Worm (Caenorhabditis elegans): Measurements from ENCODE around the gene cfp-1.
A peak's percentile ranks its signal among the peaks of the same experiment; 100 is the strongest.

cfp-1 gene

DNA sequence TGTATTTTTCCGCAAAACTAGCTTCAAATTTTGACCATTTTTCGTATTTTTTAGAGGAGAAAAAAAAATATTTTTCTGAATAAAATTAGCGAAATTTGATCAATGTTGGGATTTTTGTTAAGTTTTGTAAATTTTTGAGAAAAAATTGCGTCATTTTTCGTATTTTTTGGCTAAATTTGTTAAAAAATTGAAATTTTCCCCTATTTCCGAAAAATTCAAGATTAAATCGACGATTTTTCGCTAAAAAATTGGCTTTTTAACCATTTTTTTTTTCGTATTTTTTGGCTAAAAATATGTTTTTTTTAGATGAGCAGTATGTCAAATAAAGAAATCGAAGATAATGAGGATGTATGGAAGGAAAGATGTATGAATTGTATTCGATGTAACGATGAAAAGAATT, at the start of gene cfp-1:
Gene cfp-1 (plus strand): TSS at position 301 of the 400 bp plus-strand sequence.
- TF ChIP-seq skn-1 (tag; optimal IDR thresholded peaks at IDR 0.05) (no peak), ceh-82 (tag; optimal IDR thresholded peaks at IDR 0.05) (no peak), jun-1 (tag; optimal IDR thresholded peaks at IDR 0.05) (no peak), nhr-12 (tag; optimal IDR thresholded peaks at IDR 0.05) (no peak), lin-15B (tag; optimal IDR thresholded peaks at IDR 0.05) (no peak), ZK546.5 (tag; optimal IDR thresholded peaks at IDR 0.05) (no peak), ceh-9 (tag; optimal IDR thresholded peaks at IDR 0.05) (no peak), daf-12 (tag; optimal IDR thresholded peaks at IDR 0.05) (no peak), sea-2 (GFP tag; optimal IDR thresholded peaks at IDR 0.05) (no peak), nhr-43 (tag; optimal IDR thresholded peaks at IDR 0.05; ENCODE audit: poor library complexity, severe bottlenecking) (no peak)

DNA sequence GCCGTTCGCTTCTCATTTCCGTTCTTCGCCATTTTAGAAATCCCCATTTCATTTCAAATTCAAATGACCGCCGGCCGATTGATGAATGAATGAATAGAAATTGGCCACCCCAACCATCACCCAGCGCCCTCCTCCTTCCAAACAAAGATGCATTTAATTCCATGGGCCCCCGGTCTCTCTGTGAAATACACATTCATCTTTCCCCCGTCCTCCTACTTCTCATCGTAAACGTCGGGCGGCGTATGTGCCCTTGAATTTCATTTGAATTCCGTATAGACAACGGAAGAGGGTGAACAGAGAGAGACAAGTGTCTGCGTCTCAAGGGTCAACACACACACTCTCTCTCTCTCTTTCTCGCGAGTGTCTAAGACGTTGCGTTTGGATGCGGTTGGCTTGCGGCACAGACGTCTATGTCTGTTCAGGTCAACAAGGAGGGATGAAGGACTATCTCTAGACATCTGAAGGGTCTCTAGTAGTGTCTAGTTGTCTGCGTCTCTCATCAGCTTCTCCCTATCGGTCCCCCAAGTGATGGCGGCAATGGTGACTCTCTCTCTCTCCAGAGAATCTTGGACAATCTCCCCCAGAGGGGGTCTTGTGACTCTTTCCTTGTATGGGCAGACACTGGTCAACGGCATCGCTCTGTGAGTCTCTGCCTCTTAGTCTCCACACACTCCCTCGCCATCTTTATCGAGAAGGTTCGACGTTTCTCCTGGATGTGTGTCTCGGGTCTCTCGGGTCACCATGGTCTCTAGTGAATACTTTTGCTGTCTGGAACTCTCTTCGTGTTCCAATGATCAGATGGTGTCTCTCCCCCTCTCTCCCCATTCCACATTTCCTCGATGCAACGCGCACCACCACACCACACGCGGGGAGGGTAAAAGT, 44.4 kb upstream of the cfp-1 start:
- TF ChIP-seq aly-2 (tag; optimal IDR thresholded peaks at IDR 0.05) (no peak), lsy-12 (tag; optimal IDR thresholded peaks at IDR 0.05) (peak; percentile 58), nhr-76 (tag; optimal IDR thresholded peaks at IDR 0.05) (no peak), ceh-28 (tag; optimal IDR thresholded peaks at IDR 0.05) (peak; percentile 35), nfya-1 (tag; optimal IDR thresholded peaks at IDR 0.05; ENCODE audit: insufficient read depth) (peak; percentile 74), tbx-2 (tag; optimal IDR thresholded peaks at IDR 0.05) (peak; percentile 86), snpc-4 (tag; optimal IDR thresholded peaks at IDR 0.05) (peak; percentile 48), sea-2 (GFP tag; optimal IDR thresholded peaks at IDR 0.05) (no peak), mdl-1 (tag; optimal IDR thresholded peaks at IDR 0.05) (peak; percentile 62), skn-1 (tag; optimal IDR thresholded peaks at IDR 0.05) (peak; percentile 74), R02D3.7 (tag; optimal IDR thresholded peaks at IDR 0.05) (peak; percentile 49), mml-1 (tag; optimal IDR thresholded peaks at IDR 0.05) (no peak), nhr-77 (tag; optimal IDR thresholded peaks at IDR 0.05) (no peak), elt-2 (tag; optimal IDR thresholded peaks at IDR 0.05) (no peak), fkh-10 (GFP tag; optimal IDR thresholded peaks at IDR 0.05) (peak; percentile 43), nhr-12 (tag; optimal IDR thresholded peaks at IDR 0.05) (no peak), eor-1 (tag; optimal IDR thresholded peaks at IDR 0.05) (peak in 1 of 2 experiments; percentile 70), zag-1 (tag; optimal IDR thresholded peaks at IDR 0.05) (peak; percentile 28), nhr-237 (tag; optimal IDR thresholded peaks at IDR 0.05) (no peak), pqm-1 (tag; optimal IDR thresholded peaks at IDR 0.05) (peak; percentile 32), egl-5 (tag; optimal IDR thresholded peaks at IDR 0.05) (peak; percentile 17), egl-27 (tag; optimal IDR thresholded peaks at IDR 0.05) (no peak), nhr-28 (tag; optimal IDR thresholded peaks at IDR 0.05) (peak; percentile 64), nhr-23 (tag; optimal IDR thresholded peaks at IDR 0.05) (peak; percentile 71), ceh-9 (tag; optimal IDR thresholded peaks at IDR 0.05) (peak; percentile 58), ztf-4 (tag; optimal IDR thresholded peaks at IDR 0.05) (peak; percentile 22), hmg-11 (tag; optimal IDR thresholded peaks at IDR 0.05) (peak; percentile 43), fkh-2 (tag; optimal IDR thresholded peaks at IDR 0.05) (peak; percentile 45), elt-1 (tag; optimal IDR thresholded peaks at IDR 0.05) (peak; percentile 67), nhr-11 (tag; optimal IDR thresholded peaks at IDR 0.05) (peak; percentile 60), jun-1 (tag; optimal IDR thresholded peaks at IDR 0.05) (peak; percentile 87), ztf-11 (tag; optimal IDR thresholded peaks at IDR 0.05) (no peak), nhr-67 (tag; optimal IDR thresholded peaks at IDR 0.05) (no peak), ama-1 (optimal IDR thresholded peaks at IDR 0.05) (no peak), nhr-43 (tag; optimal IDR thresholded peaks at IDR 0.05; ENCODE audit: poor library complexity, severe bottlenecking) (peak; percentile 88), nhr-25 (tag; optimal IDR thresholded peaks at IDR 0.05) (peak; percentile 62), lin-15B (tag; optimal IDR thresholded peaks at IDR 0.05) (peak; percentile 88), ceh-16 (tag; optimal IDR thresholded peaks at IDR 0.05) (peak; percentile 36), pha-4 (tag; optimal IDR thresholded peaks at IDR 0.05) (no peak), fos-1 (tag; optimal IDR thresholded peaks at IDR 0.05) (peak; percentile 29), elt-3 (tag; optimal IDR thresholded peaks at IDR 0.05) (no peak), daf-12 (tag; optimal IDR thresholded peaks at IDR 0.05) (peak; percentile 63), unc-39 (tag; optimal IDR thresholded peaks at IDR 0.05) (peak; percentile 2), ceh-82 (tag; optimal IDR thresholded peaks at IDR 0.05) (peak; percentile 11), ZK546.5 (tag; optimal IDR thresholded peaks at IDR 0.05) (peak; percentile 22), unc-62 (GFP tag; optimal IDR thresholded peaks at IDR 0.05) (peak; percentile 63), lin-39 (tag; optimal IDR thresholded peaks at IDR 0.05) (peak; percentile 72)
